Worm (Caenorhabditis elegans) whole organism, young adult: Measurements from ENCODE around the gene DH11.5.

Source experiments
- B0336.3 ChIP-seq: fragments of 200-800 bp; sonication (Bioruptor generic); IDR thresholded peaks from 2 replicates; pipeline ENCODE4 v1.3.6; 2022; ENCODE audit warnings: missing genetic modification characterization, missing compliant biosample characterization
- F22D6.2 ChIP-seq: sonication (generic microtip); optimal IDR thresholded peaks from 2 replicates; lab custom pipeline; 2016; ENCODE audit warnings: mild to moderate bottlenecking, missing genetic modification characterization, missing compliant biosample characterization
- F23B12.7 ChIP-seq: sonication (generic microtip); optimal IDR thresholded peaks from 2 replicates; lab custom pipeline; 2017; ENCODE audit warnings: missing genetic modification characterization, mild to moderate bottlenecking, missing compliant biosample characterization, antibody characterized with exemption, moderate library complexity; ENCODE audit not compliant: insufficient read depth
- F33H1.4 ChIP-seq: fragments of 200-800 bp; sonication (Bioruptor generic); IDR thresholded peaks from 2 replicates; pipeline ENCODE4 v1.3.6; 2022; ENCODE audit warnings: missing genetic modification reagents, missing genetic modification characterization, missing compliant biosample characterization
- F39B2.1 ChIP-seq: fragments of 200-800 bp; sonication (Bioruptor generic); IDR thresholded peaks from 2 replicates; pipeline ENCODE4 v1.3.6; 2022; ENCODE audit warnings: missing genetic modification reagents, missing genetic modification characterization, missing compliant biosample characterization
- F49E8.2 ChIP-seq: sonication (generic microtip); optimal IDR thresholded peaks from 3 replicates; lab custom pipeline; 2017; ENCODE audit warnings: missing genetic modification characterization, mild to moderate bottlenecking, missing compliant biosample characterization, antibody characterized with exemption, moderate library complexity; ENCODE audit not compliant: insufficient read depth
- F57C9.4 ChIP-seq: sonication (generic microtip); optimal IDR thresholded peaks from 2 replicates; lab custom pipeline; 2017; ENCODE audit warnings: mild to moderate bottlenecking, missing genetic modification characterization, missing compliant biosample characterization
- K11D2.4 ChIP-seq: fragments of 200-800 bp; sonication (Bioruptor generic); IDR thresholded peaks from 2 replicates; pipeline ENCODE4 v1.3.6; 2022; ENCODE audit warnings: missing genetic modification reagents, missing genetic modification characterization, missing compliant biosample characterization
- T26A5.8 ChIP-seq: sonication (generic microtip); optimal IDR thresholded peaks from 2 replicates; lab custom pipeline; 2016; ENCODE audit warnings: missing genetic modification characterization, missing compliant biosample characterization
- Y56A3A.18 ChIP-seq: fragments of 200-800 bp; sonication (Bioruptor generic); IDR thresholded peaks from 2 replicates; pipeline ENCODE4 v1.3.6; 2022; ENCODE audit warnings: missing genetic modification reagents, missing genetic modification characterization, missing compliant biosample characterization
- Y67H2A.10 ChIP-seq: fragments of 200-800 bp; sonication (Bioruptor generic); conservative IDR thresholded peaks from 2 replicates; pipeline ENCODE4 v1.3.6; 2022; ENCODE audit warnings: missing genetic modification reagents, missing genetic modification characterization, missing compliant biosample characterization
- Y79H2A.3 ChIP-seq: fragments of 200-800 bp; sonication (Bioruptor generic); conservative IDR thresholded peaks from 2 replicates; pipeline ENCODE4 v1.3.6; 2022; ENCODE audit warnings: missing genetic modification reagents, missing genetic modification characterization, missing compliant biosample characterization
- Y95B8A.8 ChIP-seq: fragments of 200-800 bp; sonication (Bioruptor generic); IDR thresholded peaks from 2 replicates; pipeline ENCODE4 v1.3.6; 2022; ENCODE audit warnings: missing genetic modification reagents, missing genetic modification characterization, missing compliant biosample characterization
- aptf-3 ChIP-seq: fragments of 200-800 bp; sonication (Bioruptor generic); IDR thresholded peaks from 2 replicates; pipeline ENCODE4 v1.3.6; 2022; ENCODE audit warnings: missing genetic modification characterization, missing compliant biosample characterization
- athp-1 ChIP-seq: sonication (generic microtip); optimal IDR thresholded peaks from 2 replicates; lab custom pipeline; 2017; ENCODE audit warnings: mild to moderate bottlenecking, missing genetic modification characterization, missing compliant biosample characterization
- attf-6 ChIP-seq: fragments of 200-800 bp; sonication (Bioruptor generic); IDR thresholded peaks from 2 replicates; pipeline ENCODE4 v1.3.6; 2022; ENCODE audit warnings: missing genetic modification reagents, missing genetic modification characterization, missing compliant biosample characterization
- cebp-1 ChIP-seq, 2 experiments: fragments of 200-800 bp in 1 of 2; sonication (Bioruptor generic) in 1 of 2; sonication (generic microtip) in 1 of 2; IDR thresholded peaks in 1 of 2; optimal IDR thresholded peaks in 1 of 2; 2 replicates each; pipeline versions ENCODE4 v1.3.6 to Lab custom; 2017 to 2022; ENCODE audit warnings: missing compliant biosample characterization in 2 of 2, missing genetic modification characterization in 2 of 2, mild to moderate bottlenecking in 1 of 2, missing genetic modification reagents in 1 of 2, moderate library complexity in 1 of 2
- ceh-40 ChIP-seq: fragments of 200-800 bp; sonication (Bioruptor generic); IDR thresholded peaks from 2 replicates; pipeline ENCODE4 v1.3.6; 2022; ENCODE audit warnings: missing genetic modification characterization, missing compliant biosample characterization
- ceh-58 ChIP-seq: fragments of 200-800 bp; sonication (Bioruptor generic); IDR thresholded peaks from 2 replicates; pipeline ENCODE4 v1.3.6; 2022; ENCODE audit warnings: missing genetic modification characterization, missing compliant biosample characterization
- egrh-3 ChIP-seq: fragments of 200-800 bp; sonication (Bioruptor generic); IDR thresholded peaks from 2 replicates; pipeline ENCODE4 v1.3.6; 2022; ENCODE audit warnings: missing genetic modification reagents, missing genetic modification characterization, missing compliant biosample characterization
- ets-4 ChIP-seq: fragments of 200-800 bp; sonication (Bioruptor generic); optimal IDR thresholded peaks from 2 replicates; lab custom pipeline; 2018; ENCODE audit warnings: mild to moderate bottlenecking, missing genetic modification characterization, missing compliant biosample characterization
- hmg-20 ChIP-seq: fragments of 200-800 bp; sonication (Bioruptor generic); IDR thresholded peaks from 2 replicates; pipeline ENCODE4 v1.3.6; 2022; ENCODE audit warnings: missing genetic modification reagents, missing genetic modification characterization, missing compliant biosample characterization
- hrde-1 ChIP-seq: sonication (generic microtip); optimal IDR thresholded peaks from 2 replicates; lab custom pipeline; 2016; ENCODE audit warnings: missing genetic modification characterization, mild to moderate bottlenecking, missing compliant biosample characterization, moderate library complexity, missing genotype, missing genetic modification reagents, borderline replicate concordance
- let-526 ChIP-seq: fragments of 200-800 bp; sonication (Bioruptor generic); IDR thresholded peaks from 2 replicates; pipeline ENCODE4 v1.3.6; 2022; ENCODE audit warnings: missing genetic modification reagents, missing genetic modification characterization, missing compliant biosample characterization
- lin-26 ChIP-seq: fragments of 200-800 bp; sonication (Bioruptor generic); IDR thresholded peaks from 2 replicates; pipeline ENCODE4 v1.3.6; 2022; ENCODE audit warnings: missing genetic modification reagents, missing genetic modification characterization, missing compliant biosample characterization
- lin-40 ChIP-seq: sonication (generic microtip); optimal IDR thresholded peaks from 2 replicates; lab custom pipeline; 2016; ENCODE audit warnings: missing genetic modification characterization, mild to moderate bottlenecking, missing compliant biosample characterization, missing genotype, missing genetic modification reagents
- lsl-1 ChIP-seq: fragments of 200-800 bp; sonication (Bioruptor generic); optimal IDR thresholded peaks from 2 replicates; lab custom pipeline; 2018; ENCODE audit warnings: mild to moderate bottlenecking, missing genetic modification characterization, moderate library complexity, missing compliant biosample characterization
- madf-6 ChIP-seq: fragments of 200-800 bp; sonication (Bioruptor generic); IDR thresholded peaks from 2 replicates; pipeline ENCODE4 v1.3.6; 2022; ENCODE audit warnings: missing genetic modification reagents, missing genetic modification characterization, missing compliant biosample characterization
- nfya-1 ChIP-seq: sonication (generic microtip); optimal IDR thresholded peaks from 2 replicates; lab custom pipeline; 2017; ENCODE audit warnings: antibody characterized with exemption, missing compliant biosample characterization, missing genetic modification characterization, borderline replicate concordance; ENCODE audit not compliant: insufficient read depth
- nfya-2 ChIP-seq: fragments of 200-800 bp; sonication (Bioruptor generic); IDR thresholded peaks from 2 replicates; pipeline ENCODE4 v1.3.6; 2022; ENCODE audit warnings: missing genetic modification reagents, missing genetic modification characterization, missing compliant biosample characterization
- nhr-179 ChIP-seq: sonication (generic microtip); optimal IDR thresholded peaks from 2 replicates; lab custom pipeline; 2016; ENCODE audit warnings: mild to moderate bottlenecking, missing genetic modification characterization, missing compliant biosample characterization
- nhr-27 ChIP-seq: fragments of 200-800 bp; sonication (Bioruptor generic); optimal IDR thresholded peaks from 2 replicates; lab custom pipeline; 2018; ENCODE audit warnings: mild to moderate bottlenecking, missing genetic modification characterization, moderate library complexity, missing compliant biosample characterization
- nhr-90 ChIP-seq: sonication (generic microtip); optimal IDR thresholded peaks from 2 replicates; lab custom pipeline; 2016; ENCODE audit warnings: missing genotype, mild to moderate bottlenecking, missing genetic modification characterization, missing compliant biosample characterization
- pbrm-1 ChIP-seq: fragments of 200-800 bp; sonication (Bioruptor generic); IDR thresholded peaks from 2 replicates; pipeline ENCODE4 v1.3.6; 2022; ENCODE audit warnings: missing genetic modification reagents, missing genetic modification characterization, missing compliant biosample characterization
- rcor-1 ChIP-seq: fragments of 200-800 bp; sonication (Bioruptor generic); IDR thresholded peaks from 2 replicates; pipeline ENCODE4 v1.3.6; 2022; ENCODE audit warnings: missing genetic modification reagents, missing genetic modification characterization, missing compliant biosample characterization
- rec-8 ChIP-seq, 2 experiments: sonication (generic microtip); optimal IDR thresholded peaks; 2 replicates each; lab custom pipeline; 2016; ENCODE audit warnings: mild to moderate bottlenecking in 2 of 2, missing genetic modification characterization in 2 of 2, missing genetic modification reagents in 2 of 2, missing genotype in 2 of 2, missing biosample characterization in 1 of 2, missing compliant biosample characterization in 1 of 2, moderate library complexity in 1 of 2
- sdz-38 ChIP-seq: sonication (generic microtip); optimal IDR thresholded peaks from 2 replicates; lab custom pipeline; 2016; ENCODE audit warnings: missing genotype, missing genetic modification characterization, missing compliant biosample characterization
- snpc-1.1 ChIP-seq: sonication (generic microtip); optimal IDR thresholded peaks from 2 replicates; lab custom pipeline; 2017; ENCODE audit warnings: missing genetic modification characterization, mild to moderate bottlenecking, missing compliant biosample characterization, antibody characterized with exemption, moderate library complexity, missing genotype, missing genetic modification reagents; ENCODE audit not compliant: insufficient read depth
- snpc-1.3 ChIP-seq: sonication (generic microtip); optimal IDR thresholded peaks from 2 replicates; lab custom pipeline; 2017; ENCODE audit warnings: missing genetic modification characterization, mild to moderate bottlenecking, missing compliant biosample characterization, antibody characterized with exemption, moderate library complexity, missing genotype, missing genetic modification reagents; ENCODE audit not compliant: insufficient read depth
- tbp1 ChIP-seq: fragments of 200-800 bp; sonication (Bioruptor generic); optimal IDR thresholded peaks from 2 replicates; lab custom pipeline; 2018; ENCODE audit warnings: mild to moderate bottlenecking, missing genetic modification characterization, missing compliant biosample characterization
- tbx-9 ChIP-seq: sonication (generic microtip); optimal IDR thresholded peaks from 2 replicates; lab custom pipeline; 2016; ENCODE audit warnings: borderline replicate concordance, missing genetic modification characterization, inconsistent platforms, missing compliant biosample characterization
- tlf-1 ChIP-seq: fragments of 200-800 bp; sonication (Bioruptor generic); optimal IDR thresholded peaks from 2 replicates; lab custom pipeline; 2018; ENCODE audit warnings: mild to moderate bottlenecking, missing genetic modification characterization, missing compliant biosample characterization
- ztf-22 ChIP-seq: fragments of 200-800 bp; sonication (Bioruptor generic); optimal IDR thresholded peaks from 2 replicates; lab custom pipeline; 2018; ENCODE audit warnings: mild to moderate bottlenecking, missing genetic modification characterization, moderate library complexity, missing compliant biosample characterization
- ztf-25 ChIP-seq: fragments of 200-800 bp; sonication (Bioruptor generic); IDR thresholded peaks from 2 replicates; pipeline ENCODE4 v1.3.6; 2022; ENCODE audit warnings: missing genetic modification reagents, missing genetic modification characterization, missing compliant biosample characterization
- ztf-26 ChIP-seq: sonication (generic microtip); optimal IDR thresholded peaks from 2 replicates; lab custom pipeline; 2017; ENCODE audit warnings: missing genetic modification characterization, missing compliant biosample characterization
- ztf-3 ChIP-seq: fragments of 200-800 bp; sonication (Bioruptor generic); optimal IDR thresholded peaks from 2 replicates; lab custom pipeline; 2018; ENCODE audit warnings: mild to moderate bottlenecking, missing genetic modification characterization, missing compliant biosample characterization

DH11.5 gene

ce11 chrII:8020580-8021044, 44.2 kb downstream of the DH11.5 start (continued):
- peak; percentile 17; the same call in 1 of the 2 replicates for TF ChIP-seq cebp-1 (GFP tag; IDR thresholded peaks at IDR 0.05; lab: Robert Waterston, UW)
- peak; percentile 73 for TF ChIP-seq cebp-1 (tag; optimal IDR thresholded peaks at IDR 0.05; lab: Kevin White, UChicago)
- no peak for TF ChIP-seq F23B12.7 (tag; lab: Kevin White, UChicago)
- no peak for TF ChIP-seq nhr-90
- peak; percentile 55 for TF ChIP-seq ztf-26
- no peak for TF ChIP-seq aptf-3
- TF ChIP-seq hmg-20: no peak
- TF ChIP-seq F33H1.4: no peak
- TF ChIP-seq lsl-1 (GFP tag; lab: Kevin White, UChicago): peak; percentile 23
- TF ChIP-seq F22D6.2: no peak
- TF ChIP-seq lin-40: no peak
- peak; percentile 56; the same call in 1 of the 2 replicates for TF ChIP-seq attf-6 (GFP tag; lab: Robert Waterston, UW)
- TF ChIP-seq F49E8.2 (tag; lab: Kevin White, UChicago): peak; percentile 31
- peak; percentile 68; the same call in 1 of the 2 replicates for TF ChIP-seq Y95B8A.8 (GFP tag; lab: Robert Waterston, UW)
- peak; percentile 43; the same call in 1 of the 2 replicates for TF ChIP-seq rcor-1 (GFP tag; lab: Robert Waterston, UW)
- peak; percentile 67 for TF ChIP-seq tlf-1 (GFP tag; lab: Kevin White, UChicago)
- no peak for TF ChIP-seq hrde-1 (tag; lab: Kevin White, UChicago)
- TF ChIP-seq ztf-22: peak; percentile 51
- TF ChIP-seq pbrm-1 (GFP tag; lab: Robert Waterston, UW): 0 out of 2 replicates have a peak, but pooled peaks have one; percentile 14
- peak; percentile 5 for TF ChIP-seq ztf-3 (GFP tag; lab: Kevin White, UChicago)
- TF ChIP-seq rec-8 (tag; optimal IDR thresholded peaks at IDR 0.05; lab: Kevin White, UChicago): no peak
- peak; percentile 14; the same call in 1 of the 2 replicates for TF ChIP-seq Y56A3A.18 (GFP tag; lab: Robert Waterston, UW)
- no peak for TF ChIP-seq ets-4 (GFP tag; lab: Kevin White, UChicago)
- TF ChIP-seq F57C9.4 (tag; lab: Kevin White, UChicago): no peak
- no peak for TF ChIP-seq K11D2.4
- TF ChIP-seq sdz-38 (tag; lab: Kevin White, UChicago): no peak
- no peak for TF ChIP-seq tbx-9
- peak; percentile 60 for TF ChIP-seq athp-1 (tag; lab: Kevin White, UChicago)
- peak; percentile 84 for TF ChIP-seq Y79H2A.3 (GFP tag; lab: Robert Waterston, UW)
- peak; percentile 33; the same call in 1 of the 2 replicates for TF ChIP-seq lin-26 (GFP tag; lab: Robert Waterston, UW)
- no peak for TF ChIP-seq snpc-1.1 (tag; lab: Kevin White, UChicago)
- no peak for TF ChIP-seq nhr-179
- TF ChIP-seq tbp1 (GFP tag; lab: Kevin White, UChicago): peak; percentile 12
- TF ChIP-seq F39B2.1 (GFP tag; lab: Robert Waterston, UW): peak; percentile 28; the same call in 1 of the 2 replicates
- TF ChIP-seq nhr-27: no peak
- 0 out of 2 replicates have a peak, but pooled peaks have one; percentile 22 for TF ChIP-seq ztf-25 (GFP tag; lab: Robert Waterston, UW)
- TF ChIP-seq Y67H2A.10 (GFP tag; lab: Robert Waterston, UW): no peak
- TF ChIP-seq B0336.3 (GFP tag; lab: Robert Waterston, UW): peak; percentile 84
- no peak for TF ChIP-seq nfya-1 (tag; lab: Kevin White, UChicago)
- no peak for TF ChIP-seq egrh-3 (GFP tag; lab: Robert Waterston, UW)
- TF ChIP-seq let-526 (GFP tag; lab: Robert Waterston, UW): no peak
- no peak for TF ChIP-seq nfya-2 (GFP tag; lab: Robert Waterston, UW)
- no peak for TF ChIP-seq ceh-58
- TF ChIP-seq snpc-1.3 (tag; lab: Kevin White, UChicago): peak; percentile 20
- peak; percentile 49 for TF ChIP-seq madf-6 (GFP tag; lab: Robert Waterston, UW)
- TF ChIP-seq T26A5.8: no peak
- TF ChIP-seq ceh-40 (GFP tag; lab: Robert Waterston, UW): peak; percentile 57; the same call in 1 of the 2 replicates
